Fruit fly (Drosophila melanogaster) whole organism, embryonic: ENCODE data around the gene Megf8.
A peak's percentile ranks its signal among the peaks of the same experiment; 100 is the strongest.

ENCODE experiments used
- Atf3 ChIP-seq: fragments of 200-800 bp; sonication (Bioruptor generic); optimal IDR thresholded peaks from 3 replicates; lab custom pipeline; 2016; ENCODE audit warnings: missing biosample characterization, missing genetic modification characterization
- CG10321 ChIP-seq: fragments of 200-800 bp; sonication (Bioruptor generic); IDR thresholded peaks from 2 replicates; pipeline ENCODE4 v1.3.6; 2022; ENCODE audit warnings: missing biosample characterization, missing genetic modification characterization
- CG11093 ChIP-seq: fragments of 200-800 bp; sonication (Bioruptor generic); IDR thresholded peaks from 3 replicates; pipeline ENCODE4 v1.3.6; 2022; ENCODE audit warnings: missing biosample characterization, missing genetic modification characterization
- CG11723 ChIP-seq: fragments of 200-800 bp; sonication (Bioruptor generic); optimal IDR thresholded peaks from 2 replicates; lab custom pipeline; 2017; ENCODE audit warnings: missing biosample characterization, mild to moderate bottlenecking, missing genetic modification characterization
- CG12219 ChIP-seq: fragments of 200-800 bp; sonication (Bioruptor generic); optimal IDR thresholded peaks from 3 replicates; lab custom pipeline; 2018; ENCODE audit warnings: missing biosample characterization, mild to moderate bottlenecking, missing genetic modification characterization
- CG14014 ChIP-seq: fragments of 200-800 bp; sonication (Bioruptor generic); IDR thresholded peaks from 2 replicates; pipeline ENCODE4 v1.3.6; 2022; ENCODE audit warnings: missing biosample characterization, missing genetic modification characterization
- CG15479 ChIP-seq: fragments of 200-800 bp; sonication (Bioruptor generic); optimal IDR thresholded peaks from 3 replicates; lab custom pipeline; 2019; ENCODE audit warnings: missing biosample characterization, mild to moderate bottlenecking, missing genetic modification characterization, moderate library complexity
- CG15696 ChIP-seq: fragments of 200-800 bp; sonication (Bioruptor generic); optimal IDR thresholded peaks from 2 replicates; lab custom pipeline; 2019; ENCODE audit warnings: missing biosample characterization, mild to moderate bottlenecking, missing genetic modification characterization, moderate library complexity
- CG16815 ChIP-seq: fragments of 200-800 bp; sonication (Bioruptor generic); optimal IDR thresholded peaks from 3 replicates; lab custom pipeline; 2017; ENCODE audit warnings: missing biosample characterization, mild to moderate bottlenecking, missing genetic modification characterization
- CG17186 ChIP-seq: fragments of 200-800 bp; sonication (Bioruptor generic); optimal IDR thresholded peaks from 3 replicates; lab custom pipeline; 2017; ENCODE audit warnings: missing biosample characterization, missing genetic modification reagents, missing genetic modification characterization
- CG17359 ChIP-seq: fragments of 200-800 bp; sonication (Bioruptor generic); optimal IDR thresholded peaks from 3 replicates; lab custom pipeline; 2018; ENCODE audit warnings: missing biosample characterization, mild to moderate bottlenecking, missing genetic modification characterization, moderate library complexity
- CG17385 ChIP-seq: fragments of 200-800 bp; sonication (Bioruptor generic); optimal IDR thresholded peaks from 3 replicates; lab custom pipeline; 2018; ENCODE audit warnings: missing biosample characterization, mild to moderate bottlenecking, missing genetic modification characterization
- CG17568 ChIP-seq: fragments of 200-800 bp; sonication (Bioruptor generic); optimal IDR thresholded peaks from 2 replicates; lab custom pipeline; 2018; ENCODE audit warnings: missing biosample characterization, mild to moderate bottlenecking, missing genetic modification characterization, moderate library complexity
- CG17829 ChIP-seq: fragments of 200-800 bp; optimal IDR thresholded peaks from 2 replicates; lab custom pipeline; 2019; ENCODE audit warnings: missing biosample characterization, mild to moderate bottlenecking, missing genetic modification characterization, moderate library complexity
- CG18476 ChIP-seq: fragments of 200-800 bp; sonication (Bioruptor generic); optimal IDR thresholded peaks from 2 replicates; lab custom pipeline; 2016; ENCODE audit warnings: missing biosample characterization, mild to moderate bottlenecking, missing genetic modification characterization
- CG18764 ChIP-seq: fragments of 200-800 bp; sonication (Bioruptor generic); optimal IDR thresholded peaks from 3 replicates; lab custom pipeline; 2016; ENCODE audit warnings: missing biosample characterization, missing genetic modification characterization
- CG2199 ChIP-seq: fragments of 200-800 bp; sonication (Bioruptor generic); IDR thresholded peaks from 3 replicates; pipeline ENCODE4 v1.3.6; 2022; ENCODE audit warnings: missing biosample characterization, missing genetic modification characterization
- CG33213 ChIP-seq: fragments of 200-800 bp; sonication (Bioruptor generic); optimal IDR thresholded peaks from 3 replicates; lab custom pipeline; 2016; ENCODE audit warnings: missing biosample characterization, missing genetic modification characterization
- CG3995 ChIP-seq: fragments of 200-800 bp; sonication (Bioruptor generic); optimal IDR thresholded peaks from 3 replicates; lab custom pipeline; 2016; ENCODE audit warnings: missing biosample characterization, missing genetic modification characterization
- CG4328 ChIP-seq: fragments of 200-800 bp; sonication (Bioruptor generic); optimal IDR thresholded peaks from 3 replicates; lab custom pipeline; 2017; ENCODE audit warnings: missing biosample characterization, missing genetic modification reagents, missing genetic modification characterization
- CG4820 ChIP-seq: fragments of 200-800 bp; sonication (Bioruptor generic); optimal IDR thresholded peaks from 3 replicates; lab custom pipeline; 2016; ENCODE audit warnings: missing biosample characterization, missing genetic modification characterization
- CG7928 ChIP-seq: fragments of 200-800 bp; sonication (Bioruptor generic); optimal IDR thresholded peaks from 2 replicates; lab custom pipeline; 2017; ENCODE audit warnings: missing biosample characterization, mild to moderate bottlenecking, missing genetic modification characterization
- CG9797 ChIP-seq: fragments of 200-800 bp; sonication (Bioruptor generic); optimal IDR thresholded peaks from 3 replicates; lab custom pipeline; 2018; ENCODE audit warnings: missing biosample characterization, mild to moderate bottlenecking, missing genetic modification characterization
- CrebB ChIP-seq: fragments of 200-800 bp; sonication (Bioruptor generic); optimal IDR thresholded peaks from 3 replicates; lab custom pipeline; 2018; ENCODE audit warnings: missing biosample characterization, mild to moderate bottlenecking, missing genetic modification characterization
- Elba2 ChIP-seq: fragments of 200-800 bp; sonication (Bioruptor generic); optimal IDR thresholded peaks from 3 replicates; lab custom pipeline; 2016; ENCODE audit warnings: missing biosample characterization, missing genetic modification characterization
- Mad ChIP-seq: fragments of 200-800 bp; sonication (Bioruptor generic); optimal IDR thresholded peaks from 2 replicates; lab custom pipeline; 2016; ENCODE audit warnings: missing biosample characterization, missing genetic modification characterization
- NC2α ChIP-seq: fragments of 200-800 bp; sonication (Bioruptor generic); optimal IDR thresholded peaks from 2 replicates; lab custom pipeline; 2016; ENCODE audit warnings: missing biosample characterization, missing genetic modification characterization
- NfI ChIP-seq: fragments of 200-800 bp; sonication (Bioruptor generic); optimal IDR thresholded peaks from 3 replicates; lab custom pipeline; 2018; ENCODE audit warnings: missing biosample characterization, mild to moderate bottlenecking, missing genetic modification characterization, moderate library complexity
- PHDP ChIP-seq: fragments of 200-800 bp; sonication (Bioruptor generic); optimal IDR thresholded peaks from 3 replicates; lab custom pipeline; 2018; ENCODE audit warnings: missing biosample characterization, mild to moderate bottlenecking, missing genetic modification characterization, moderate library complexity
- Pdp1 ChIP-seq, 2 experiments: fragments of 200-800 bp; sonication (Bioruptor generic); optimal IDR thresholded peaks; 3 replicates each; lab custom pipeline; 2016; ENCODE audit warnings: missing biosample characterization in 2 of 2, missing genetic modification characterization in 2 of 2, mild to moderate bottlenecking in 1 of 2, moderate library complexity in 1 of 2
- Ravus ChIP-seq: fragments of 200-800 bp; sonication (Bioruptor generic); IDR thresholded peaks from 2 replicates; pipeline ENCODE4 v1.3.6; 2022; ENCODE audit warnings: missing biosample characterization, missing genetic modification characterization
- ara ChIP-seq: fragments of 200-800 bp; sonication (Bioruptor generic); IDR thresholded peaks from 2 replicates; pipeline ENCODE4 v1.3.6; 2022; ENCODE audit warnings: missing biosample characterization, missing genetic modification characterization
- ash1 ChIP-seq: fragments of 200-800 bp; sonication (Bioruptor generic); optimal IDR thresholded peaks from 2 replicates; lab custom pipeline; 2018; ENCODE audit warnings: missing biosample characterization, mild to moderate bottlenecking, missing genetic modification characterization
- az2 ChIP-seq: fragments of 200-800 bp; sonication (Bioruptor generic); optimal IDR thresholded peaks from 3 replicates; lab custom pipeline; 2016; ENCODE audit warnings: missing biosample characterization, missing genetic modification characterization
- chm ChIP-seq: fragments of 200-800 bp; sonication (Bioruptor generic); IDR thresholded peaks from 2 replicates; pipeline ENCODE4 v1.3.6; 2022; ENCODE audit warnings: missing biosample characterization, missing genetic modification characterization
- dati ChIP-seq: fragments of 200-800 bp; sonication (Bioruptor generic); IDR thresholded peaks from 2 replicates; pipeline ENCODE4 v1.3.6; 2022; ENCODE audit warnings: missing biosample characterization, missing genetic modification characterization
- dm ChIP-seq: fragments of 200-800 bp; sonication (Bioruptor generic); optimal IDR thresholded peaks from 3 replicates; lab custom pipeline; 2016; ENCODE audit warnings: missing biosample characterization, missing genetic modification characterization
- esg ChIP-seq: fragments of 200-800 bp; sonication (Bioruptor generic); conservative IDR thresholded peaks from 2 replicates; pipeline ENCODE4 v1.3.6; 2022; ENCODE audit warnings: missing biosample characterization, missing genetic modification characterization
- ftz-f1 ChIP-seq: fragments of 200-800 bp; sonication (Bioruptor generic); optimal IDR thresholded peaks from 2 replicates; lab custom pipeline; 2016; ENCODE audit warnings: missing biosample characterization, missing genetic modification characterization
- fu2 ChIP-seq: fragments of 200-800 bp; sonication (Bioruptor generic); optimal IDR thresholded peaks from 2 replicates; lab custom pipeline; 2016; ENCODE audit warnings: missing biosample characterization, missing genetic modification characterization
- gce ChIP-seq: fragments of 200-800 bp; sonication (Bioruptor generic); IDR thresholded peaks from 3 replicates; pipeline ENCODE4 v1.3.6; 2022; ENCODE audit warnings: missing biosample characterization, missing genetic modification characterization
- gsb ChIP-seq: fragments of 200-800 bp; sonication (Bioruptor generic); IDR thresholded peaks from 2 replicates; pipeline ENCODE4 v1.3.6; 2022; ENCODE audit warnings: missing biosample characterization, missing genetic modification characterization
- hkb ChIP-seq, 2 experiments: fragments of 200-800 bp in 1 of 2; fragments of >200 bp in 1 of 2; sonication (Bioruptor generic) in 1 of 2; IDR thresholded peaks in 1 of 2; optimal IDR thresholded peaks in 1 of 2; 2 replicates each; pipeline versions ENCODE4 v1.3.6 to Lab custom; 2017 to 2022; ENCODE audit warnings: missing biosample characterization in 1 of 2, missing genetic modification characterization in 1 of 2
- sim ChIP-seq: fragments of 200-800 bp; sonication (Bioruptor generic); IDR thresholded peaks from 2 replicates; pipeline ENCODE4 v1.3.6; 2022; ENCODE audit warnings: missing biosample characterization, missing genetic modification characterization
- slp2 ChIP-seq: fragments of 200-800 bp; sonication (Bioruptor generic); optimal IDR thresholded peaks from 2 replicates; lab custom pipeline; 2016; ENCODE audit warnings: missing biosample characterization, missing genetic modification characterization
- sqz ChIP-seq: fragments of 200-800 bp; sonication (Bioruptor generic); optimal IDR thresholded peaks from 3 replicates; lab custom pipeline; 2018; ENCODE audit warnings: missing biosample characterization, mild to moderate bottlenecking, missing genetic modification characterization
- sr ChIP-seq: fragments of 200-800 bp; sonication (Bioruptor generic); IDR thresholded peaks from 3 replicates; pipeline ENCODE4 v1.3.6; 2022; ENCODE audit warnings: missing biosample characterization, missing genetic modification characterization
- tin ChIP-seq: fragments of 200-800 bp; sonication (Bioruptor generic); optimal IDR thresholded peaks from 3 replicates; lab custom pipeline; 2016; ENCODE audit warnings: missing biosample characterization, missing genetic modification characterization
- toy ChIP-seq: fragments of 200-800 bp; sonication (Bioruptor generic); IDR thresholded peaks from 2 replicates; pipeline ENCODE4 v1.3.6; 2022; ENCODE audit warnings: missing biosample characterization, missing genetic modification characterization
- tup ChIP-seq: fragments of 200-800 bp; sonication (Bioruptor generic); optimal IDR thresholded peaks from 2 replicates; lab custom pipeline; 2016; ENCODE audit warnings: missing biosample characterization, mild to moderate bottlenecking, missing genetic modification characterization, moderate library complexity
- zf30C ChIP-seq: fragments of 200-800 bp; sonication (Bioruptor generic); optimal IDR thresholded peaks from 3 replicates; lab custom pipeline; 2018; ENCODE audit warnings: missing biosample characterization, mild to moderate bottlenecking, missing genetic modification characterization

Gene Megf8

DNA sequence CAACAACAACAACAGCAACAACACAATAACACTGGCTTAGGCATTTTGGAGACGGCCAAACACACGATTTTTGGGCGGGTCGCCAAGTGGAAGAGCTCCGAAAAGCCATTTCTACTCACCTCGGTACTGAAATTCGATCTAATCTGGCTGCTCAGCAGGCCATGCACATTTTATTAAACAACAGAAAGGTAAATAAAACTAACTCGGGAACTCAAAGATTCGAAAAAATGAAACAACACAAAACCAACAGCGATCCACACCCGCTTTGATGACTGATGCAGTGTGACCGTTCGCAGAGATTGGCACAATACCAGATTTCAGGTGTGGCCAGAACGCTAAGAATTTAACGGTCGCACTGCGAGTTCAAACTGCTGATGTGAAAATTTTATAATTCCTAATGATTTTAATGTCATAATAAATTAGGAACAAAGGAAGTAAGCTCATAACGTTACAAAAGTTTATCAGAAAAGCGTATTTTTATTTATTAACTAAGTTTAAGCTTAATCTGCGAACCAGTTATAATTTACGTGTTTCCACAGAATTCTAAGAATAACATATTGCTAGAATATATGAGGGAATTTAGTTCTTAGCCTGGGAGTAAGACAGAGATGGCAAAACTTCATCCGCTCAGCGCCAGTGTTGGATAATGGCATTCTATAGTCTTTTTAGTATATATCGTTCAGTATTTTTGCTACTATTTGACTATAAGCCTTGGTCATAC, 39.6 kb downstream of the Megf8 start, which contains the start of gene Mcr (continued):
- no peak for TF ChIP-seq CG7928
- no peak for TF ChIP-seq Elba2 (GFP tag; lab: Kevin White, UChicago)
- TF ChIP-seq sqz (GFP tag; lab: Kevin White, UChicago) = no peak
- no peak for TF ChIP-seq ara (GFP tag; lab: Robert Waterston, UW)
- TF ChIP-seq sim = no peak
- TF ChIP-seq az2 (GFP tag; lab: Kevin White, UChicago) = no peak
- TF ChIP-seq slp2 (GFP tag; lab: Kevin White, UChicago) = peak; percentile 2
- no peak for TF ChIP-seq sr (GFP tag; lab: Robert Waterston, UW)
- no peak; the same call in 1 of the 2 replicates for TF ChIP-seq chm (GFP tag; lab: Robert Waterston, UW)
- no peak for TF ChIP-seq CG15696
- TF ChIP-seq ftz-f1 (GFP tag; lab: Kevin White, UChicago) = no peak
- no peak for TF ChIP-seq tin (GFP tag; lab: Kevin White, UChicago)
- TF ChIP-seq CG3995 = no peak
- no peak for TF ChIP-seq CG17385 (GFP tag; lab: Kevin White, UChicago)
- no peak for TF ChIP-seq CG17186 (GFP tag; lab: Kevin White, UChicago)
- no peak for TF ChIP-seq CG11723
- TF ChIP-seq dm (GFP tag; lab: Kevin White, UChicago) = no peak
- TF ChIP-seq CG9797 (GFP tag; lab: Kevin White, UChicago) = peak; percentile 93
- no peak for TF ChIP-seq esg (GFP tag; lab: Robert Waterston, UW)
- TF ChIP-seq NC2α = no peak
- TF ChIP-seq CG18764 (GFP tag; lab: Kevin White, UChicago) = no peak
- no peak for TF ChIP-seq CG12219 (GFP tag; lab: Kevin White, UChicago)
- TF ChIP-seq gsb (GFP tag; lab: Robert Waterston, UW) = no peak
- TF ChIP-seq CG17359 (tag; lab: Kevin White, UChicago) = no peak
- TF ChIP-seq CrebB (tag; lab: Kevin White, UChicago) = no peak
- no peak for TF ChIP-seq CG11093 (GFP tag; lab: Robert Waterston, UW)
- TF ChIP-seq CG15479 (GFP tag; lab: Kevin White, UChicago) = no peak
- TF ChIP-seq tup (GFP tag; lab: Kevin White, UChicago) = no peak
- TF ChIP-seq PHDP (tag; lab: Kevin White, UChicago) = no peak
- no peak for TF ChIP-seq CG17829 (tag; lab: Kevin White, UChicago)
- TF ChIP-seq CG4328 (GFP tag; lab: Kevin White, UChicago) = no peak
- no peak for TF ChIP-seq CG2199
- peak; percentile 6 for TF ChIP-seq CG4820 (GFP tag; lab: Kevin White, UChicago)
- no peak for TF ChIP-seq dati (GFP tag; lab: Robert Waterston, UW)
- TF ChIP-seq CG10321 (GFP tag; lab: Robert Waterston, UW) = peak; percentile 53; the same call in 1 of the 2 replicates
- no peak for TF ChIP-seq Atf3 (GFP tag; lab: Kevin White, UChicago)
- TF ChIP-seq Pdp1 (GFP tag; optimal IDR thresholded peaks at IDR 0.05; lab: Kevin White, UChicago) = peak in 1 of 2 experiments; percentile 42
- TF ChIP-seq NfI (GFP tag; lab: Kevin White, UChicago) = no peak
- TF ChIP-seq gce (GFP tag; lab: Robert Waterston, UW) = no peak
- TF ChIP-seq Mad = no peak
- TF ChIP-seq Ravus (GFP tag; lab: Robert Waterston, UW) = no peak
- no peak for TF ChIP-seq CG17568 (GFP tag; lab: Kevin White, UChicago)
- no peak for TF ChIP-seq hkb (optimal IDR thresholded peaks at IDR 0.05; lab: Kevin White, UChicago)
- no peak for TF ChIP-seq hkb (GFP tag; IDR thresholded peaks at IDR 0.05; lab: Robert Waterston, UW)
- peak; percentile 38 for TF ChIP-seq CG18476 (GFP tag; lab: Kevin White, UChicago)
- no peak for TF ChIP-seq ash1
- no peak for TF ChIP-seq fu2 (GFP tag; lab: Kevin White, UChicago)
- TF ChIP-seq CG14014 (GFP tag; lab: Robert Waterston, UW) = no peak
- TF ChIP-seq zf30C (GFP tag; lab: Kevin White, UChicago) = no peak
- no peak for TF ChIP-seq CG16815 (GFP tag; lab: Kevin White, UChicago)
- TF ChIP-seq CG33213 = peak; percentile 74
- no peak for TF ChIP-seq toy (GFP tag; lab: Robert Waterston, UW)
